Worm (Caenorhabditis elegans): Measurements from ENCODE around the gene obr-1.
A peak's percentile ranks its signal among the peaks of the same experiment; 100 is the strongest.

obr-1 gene

ce11 chrIII:11290554-11290953 lies 19.9 kb upstream of the obr-1 start, which contains the start of the genes gly-9, mib-1 and smc-3 (continued):
- TF ChIP-seq ets-4 (tag; optimal IDR thresholded peaks at IDR 0.05) (peak; percentile 88), unc-55 (GFP tag; optimal IDR thresholded peaks at IDR 0.05) (no peak), tbx-2 (tag; optimal IDR thresholded peaks at IDR 0.05) (peak; percentile 87), lin-11 (tag; optimal IDR thresholded peaks at IDR 0.05) (no peak), hlh-8 (tag; optimal IDR thresholded peaks at IDR 0.05) (peak; percentile 87), unc-3 (GFP tag; conservative IDR thresholded peaks at IDR 0.05) (no peak), unc-3 (tag; optimal IDR thresholded peaks at IDR 0.05) (no peak), ceh-22 (tag; optimal IDR thresholded peaks at IDR 0.05) (no peak), eyg-1 (tag; optimal IDR thresholded peaks at IDR 0.05) (no peak), pqm-1 (tag; optimal IDR thresholded peaks at IDR 0.05) (no peak), sox-4 (tag; optimal IDR thresholded peaks at IDR 0.05) (no peak), pha-4 (tag; optimal IDR thresholded peaks at IDR 0.05) (no peak), hlh-6 (tag; optimal IDR thresholded peaks at IDR 0.05) (no peak), ztf-16 (tag; optimal IDR thresholded peaks at IDR 0.05) (peak; percentile 54), ceh-30 (tag; optimal IDR thresholded peaks at IDR 0.05) (no peak), ceh-31 (tag; optimal IDR thresholded peaks at IDR 0.05) (peak; percentile 96), elt-2 (tag; optimal IDR thresholded peaks at IDR 0.05) (peak; percentile 60), dmd-4 (tag; optimal IDR thresholded peaks at IDR 0.05; ENCODE audit: borderline replicate concordance) (no peak), ttx-3 (tag; optimal IDR thresholded peaks at IDR 0.05) (no peak), pros-1 (tag; optimal IDR thresholded peaks at IDR 0.05) (no peak), unc-42 (tag; optimal IDR thresholded peaks at IDR 0.05) (peak; percentile 35), madf-2 (tag; optimal IDR thresholded peaks at IDR 0.05) (no peak), C08G9.2 (tag; optimal IDR thresholded peaks at IDR 0.05) (peak; percentile 92), fax-1 (tag; optimal IDR thresholded peaks at IDR 0.05) (peak; percentile 5), ceh-19 (GFP tag; optimal IDR thresholded peaks at IDR 0.05) (no peak), ceh-6 (GFP tag; optimal IDR thresholded peaks at IDR 0.05) (no peak), sox-2 (GFP tag; IDR thresholded peaks at IDR 0.05) (no peak), ceh-18 (tag; optimal IDR thresholded peaks at IDR 0.05) (no peak), hlh-15 (tag; optimal IDR thresholded peaks at IDR 0.05) (peak; percentile 50), ceh-34 (tag; optimal IDR thresholded peaks at IDR 0.05) (peak; percentile 32), K02D7.2 (tag; optimal IDR thresholded peaks at IDR 0.05) (no peak), ceh-9 (tag; optimal IDR thresholded peaks at IDR 0.05) (no peak), odd-2 (tag; optimal IDR thresholded peaks at IDR 0.05) (no peak), ama-1 (optimal IDR thresholded peaks at IDR 0.05) (no peak), che-1 (tag; optimal IDR thresholded peaks at IDR 0.05) (no peak), ceh-2 (tag; optimal IDR thresholded peaks at IDR 0.05) (peak; percentile 87), fkh-10 (GFP tag; optimal IDR thresholded peaks at IDR 0.05) (no peak), pag-3 (tag; optimal IDR thresholded peaks at IDR 0.05; ENCODE audit: borderline replicate concordance) (no peak), C38D4.7 (GFP tag; optimal IDR thresholded peaks at IDR 0.05) (no peak), npax-4 (tag; optimal IDR thresholded peaks at IDR 0.05) (no peak), dve-1 (tag; optimal IDR thresholded peaks at IDR 0.05) (no peak), ceh-14 (tag; optimal IDR thresholded peaks at IDR 0.05) (peak; percentile 47), syd-9 (tag; optimal IDR thresholded peaks at IDR 0.05) (no peak), gmeb-2 (tag; optimal IDR thresholded peaks at IDR 0.05) (no peak), hlh-30 (tag; optimal IDR thresholded peaks at IDR 0.05; ENCODE audit: insufficient read depth) (no peak), rnt-1 (tag; optimal IDR thresholded peaks at IDR 0.05) (peak; percentile 79)
